Fruit fly (Drosophila melanogaster) whole organism, embryonic: Measurements from ENCODE around the gene CG15461.
A peak's percentile ranks its signal among the peaks of the same experiment; 100 is the strongest.

Source experiments
- Asciz ChIP-seq: fragments of 200-800 bp; sonication (Bioruptor generic); optimal IDR thresholded peaks from 2 replicates; lab custom pipeline; 2017; ENCODE audit warnings: missing biosample characterization, mild to moderate bottlenecking, missing genetic modification characterization, missing genetic modification reagents
- CG10321 ChIP-seq: fragments of 200-800 bp; sonication (Bioruptor generic); IDR thresholded peaks from 2 replicates; pipeline ENCODE4 v1.3.6; 2022; ENCODE audit warnings: missing biosample characterization, missing genetic modification characterization
- CG12104 ChIP-seq: fragments of 200-800 bp; sonication (Bioruptor generic); optimal IDR thresholded peaks from 3 replicates; lab custom pipeline; 2016; ENCODE audit warnings: missing biosample characterization, missing genetic modification characterization
- CG1529 ChIP-seq: fragments of 200-800 bp; sonication (Bioruptor generic); optimal IDR thresholded peaks from 3 replicates; lab custom pipeline; 2018; ENCODE audit warnings: missing biosample characterization, missing genetic modification characterization
- CG15696 ChIP-seq: fragments of 200-800 bp; sonication (Bioruptor generic); optimal IDR thresholded peaks from 2 replicates; lab custom pipeline; 2019; ENCODE audit warnings: missing biosample characterization, mild to moderate bottlenecking, missing genetic modification characterization, moderate library complexity
- CG17802 ChIP-seq: fragments of 200-800 bp; sonication (Bioruptor generic); optimal IDR thresholded peaks from 2 replicates; lab custom pipeline; 2018; ENCODE audit warnings: missing biosample characterization, mild to moderate bottlenecking, missing genetic modification characterization, moderate library complexity
- CG31441 ChIP-seq: fragments of 200-800 bp; sonication (Bioruptor generic); IDR thresholded peaks from 2 replicates; pipeline ENCODE4 v1.3.6; 2022; ENCODE audit warnings: missing biosample characterization, missing genetic modification characterization
- CG3281 ChIP-seq: fragments of 200-800 bp; sonication (Bioruptor generic); optimal IDR thresholded peaks from 3 replicates; lab custom pipeline; 2017; ENCODE audit warnings: missing biosample characterization, mild to moderate bottlenecking, missing genetic modification characterization
- CG3838 ChIP-seq: fragments of 200-800 bp; sonication (Bioruptor generic); optimal IDR thresholded peaks from 3 replicates; lab custom pipeline; 2016; ENCODE audit warnings: missing biosample characterization, missing genetic modification characterization
- CG4360 ChIP-seq: fragments of 200-800 bp; sonication (Bioruptor generic); IDR thresholded peaks from 2 replicates; pipeline ENCODE4 v1.3.6; 2022; ENCODE audit warnings: missing biosample characterization, missing genetic modification characterization
- CG43689 ChIP-seq: fragments of 200-800 bp; sonication (Bioruptor generic); IDR thresholded peaks from 2 replicates; pipeline ENCODE4 v1.3.6; 2022; ENCODE audit warnings: missing biosample characterization, missing genetic modification characterization
- CG4707 ChIP-seq: fragments of 200-800 bp; sonication (Bioruptor generic); optimal IDR thresholded peaks from 2 replicates; lab custom pipeline; 2018; ENCODE audit warnings: missing biosample characterization, mild to moderate bottlenecking, missing genetic modification characterization, moderate library complexity
- CG5953 ChIP-seq: fragments of 200-800 bp; sonication (Bioruptor generic); IDR thresholded peaks from 2 replicates; pipeline ENCODE4 v1.3.6; 2022; ENCODE audit warnings: missing biosample characterization, missing genetic modification characterization
- CG6254 ChIP-seq: fragments of 200-800 bp; sonication (Bioruptor generic); optimal IDR thresholded peaks from 3 replicates; lab custom pipeline; 2017; ENCODE audit warnings: mild to moderate bottlenecking, missing biosample characterization, missing genetic modification reagents, missing genetic modification characterization
- CG6813 ChIP-seq: fragments of 200-800 bp; sonication (Bioruptor generic); optimal IDR thresholded peaks from 2 replicates; lab custom pipeline; 2017; ENCODE audit warnings: missing biosample characterization, missing genetic modification characterization, mild to moderate bottlenecking, moderate library complexity, missing genetic modification reagents
- CG7556 ChIP-seq: fragments of 200-800 bp; sonication (Bioruptor generic); optimal IDR thresholded peaks from 2 replicates; lab custom pipeline; 2017; ENCODE audit warnings: missing biosample characterization, mild to moderate bottlenecking, missing genetic modification characterization
- CG7928 ChIP-seq: fragments of 200-800 bp; sonication (Bioruptor generic); optimal IDR thresholded peaks from 2 replicates; lab custom pipeline; 2017; ENCODE audit warnings: missing biosample characterization, mild to moderate bottlenecking, missing genetic modification characterization
- CG7987 ChIP-seq: fragments of 200-800 bp; sonication (Bioruptor generic); optimal IDR thresholded peaks from 2 replicates; lab custom pipeline; 2018; ENCODE audit warnings: missing biosample characterization, mild to moderate bottlenecking, missing genetic modification characterization, moderate library complexity
- CG9437 ChIP-seq: fragments of 200-800 bp; sonication (Bioruptor generic); optimal IDR thresholded peaks from 2 replicates; lab custom pipeline; 2018; ENCODE audit warnings: missing biosample characterization, mild to moderate bottlenecking, missing genetic modification characterization
- CG9817 ChIP-seq: fragments of 200-800 bp; sonication (Bioruptor generic); optimal IDR thresholded peaks from 2 replicates; lab custom pipeline; 2018; ENCODE audit warnings: missing biosample characterization, mild to moderate bottlenecking, missing genetic modification characterization, moderate library complexity
- D ChIP-seq, 2 experiments: fragments of 200-800 bp in 1 of 2; fragments of >200 bp in 1 of 2; sonication (Bioruptor generic) in 1 of 2; optimal IDR thresholded peaks; 2 replicates in 1 of 2; 3 replicates in 1 of 2; lab custom pipeline; 2017; ENCODE audit warnings: mild to moderate bottlenecking in 1 of 2, missing biosample characterization in 1 of 2, missing genetic modification characterization in 1 of 2, missing genetic modification reagents in 1 of 2
- Dek ChIP-seq: fragments of 200-800 bp; sonication (Bioruptor generic); optimal IDR thresholded peaks from 3 replicates; lab custom pipeline; 2019; ENCODE audit warnings: missing biosample characterization, mild to moderate bottlenecking, missing genetic modification characterization, moderate library complexity
- Dp ChIP-seq: fragments of 200-800 bp; sonication (Bioruptor generic); optimal IDR thresholded peaks from 2 replicates; lab custom pipeline; 2018; ENCODE audit warnings: missing biosample characterization, mild to moderate bottlenecking, missing genetic modification characterization, moderate library complexity
- Elba2 ChIP-seq: fragments of 200-800 bp; sonication (Bioruptor generic); optimal IDR thresholded peaks from 3 replicates; lab custom pipeline; 2016; ENCODE audit warnings: missing biosample characterization, missing genetic modification characterization
- Fer2 ChIP-seq: fragments of 200-800 bp; sonication (Bioruptor generic); optimal IDR thresholded peaks from 2 replicates; lab custom pipeline; 2018; ENCODE audit warnings: missing biosample characterization, mild to moderate bottlenecking, missing genetic modification characterization, moderate library complexity
- H2.0 ChIP-seq: fragments of 200-800 bp; sonication (Bioruptor generic); IDR thresholded peaks from 2 replicates; pipeline ENCODE4 v1.3.6; 2022; ENCODE audit warnings: missing biosample characterization, missing genetic modification characterization
- Hr51 ChIP-seq, 2 experiments: fragments of 200-800 bp; sonication (Bioruptor generic); optimal IDR thresholded peaks; 2 replicates in 1 of 2; 3 replicates in 1 of 2; lab custom pipeline; 2016 to 2018; ENCODE audit warnings: missing biosample characterization in 2 of 2, missing genetic modification characterization in 2 of 2, mild to moderate bottlenecking in 1 of 2, moderate library complexity in 1 of 2
- Myb ChIP-seq: fragments of 200-800 bp; sonication (Bioruptor generic); optimal IDR thresholded peaks from 2 replicates; lab custom pipeline; 2016; ENCODE audit warnings: missing biosample characterization, missing genetic modification characterization
- Pdp1 ChIP-seq, 2 experiments: fragments of 200-800 bp; sonication (Bioruptor generic); optimal IDR thresholded peaks; 3 replicates each; lab custom pipeline; 2016; ENCODE audit warnings: missing biosample characterization in 2 of 2, missing genetic modification characterization in 2 of 2, mild to moderate bottlenecking in 1 of 2, moderate library complexity in 1 of 2
- Sin3A ChIP-seq: fragments of >200 bp; optimal IDR thresholded peaks from 2 replicates; lab custom pipeline; 2018
- Ssrp ChIP-seq: fragments of 200-800 bp; sonication (Bioruptor generic); optimal IDR thresholded peaks from 2 replicates; lab custom pipeline; 2018; ENCODE audit warnings: missing biosample characterization, mild to moderate bottlenecking, missing genetic modification characterization, moderate library complexity
- Taf1 ChIP-seq: fragments of 200-800 bp; sonication (Bioruptor generic); IDR thresholded peaks from 2 replicates; pipeline ENCODE4 v1.3.6; 2022; ENCODE audit warnings: missing biosample characterization, missing genetic modification characterization
- abd-A ChIP-seq: fragments of 200-800 bp; sonication (Bioruptor generic); optimal IDR thresholded peaks from 3 replicates; lab custom pipeline; 2019; ENCODE audit warnings: missing biosample characterization, mild to moderate bottlenecking, missing genetic modification characterization, moderate library complexity
- ac ChIP-seq: fragments of 200-800 bp; sonication (Bioruptor generic); optimal IDR thresholded peaks from 3 replicates; lab custom pipeline; 2017; ENCODE audit warnings: missing biosample characterization, mild to moderate bottlenecking, missing genetic modification characterization
- bowl ChIP-seq: fragments of 200-800 bp; sonication (Bioruptor generic); IDR thresholded peaks from 2 replicates; pipeline ENCODE4 v1.3.6; 2022; ENCODE audit warnings: missing biosample characterization, missing genetic modification characterization
- chinmo ChIP-seq: fragments of 200-800 bp; sonication (Bioruptor generic); IDR thresholded peaks from 4 replicates; pipeline ENCODE4 v1.3.6; 2022; ENCODE audit warnings: missing biosample characterization, missing genetic modification characterization; ENCODE audit not compliant: partially characterized antibody
- ewg ChIP-seq: fragments of 200-800 bp; sonication (Bioruptor generic); optimal IDR thresholded peaks from 3 replicates; lab custom pipeline; 2017; ENCODE audit warnings: mild to moderate bottlenecking, missing biosample characterization, missing genetic modification reagents, missing genetic modification characterization
- gfzf ChIP-seq: fragments of 200-800 bp; sonication (Bioruptor generic); optimal IDR thresholded peaks from 2 replicates; lab custom pipeline; 2016; ENCODE audit warnings: missing biosample characterization, mild to moderate bottlenecking, missing genetic modification characterization, moderate library complexity
- jigr1 ChIP-seq: fragments of 200-800 bp; sonication (Bioruptor generic); IDR thresholded peaks from 3 replicates; pipeline ENCODE4 v1.3.6; 2022; ENCODE audit warnings: missing biosample characterization, missing genetic modification characterization
- ken ChIP-seq: fragments of 200-800 bp; sonication (Bioruptor generic); IDR thresholded peaks from 3 replicates; pipeline ENCODE4 v1.3.6; 2022; ENCODE audit warnings: missing biosample characterization, missing genetic modification characterization
- luna ChIP-seq: fragments of 200-800 bp; sonication (Bioruptor generic); optimal IDR thresholded peaks from 2 replicates; lab custom pipeline; 2016; ENCODE audit warnings: missing biosample characterization, missing genetic modification characterization
- otp ChIP-seq: fragments of 200-800 bp; sonication (Bioruptor generic); IDR thresholded peaks from 3 replicates; pipeline ENCODE4, ENCODE4 v1.3.6; 2022; ENCODE audit warnings: missing biosample characterization, missing genetic modification characterization
- phol ChIP-seq: fragments of 200-800 bp; sonication (Bioruptor generic); optimal IDR thresholded peaks from 3 replicates; lab custom pipeline; 2018; ENCODE audit warnings: missing biosample characterization, mild to moderate bottlenecking, missing genetic modification characterization, moderate library complexity
- ro ChIP-seq: fragments of 200-800 bp; sonication (Bioruptor generic); IDR thresholded peaks from 2 replicates; pipeline ENCODE4 v1.3.6; 2022; ENCODE audit warnings: missing biosample characterization, missing genetic modification characterization
- scrt ChIP-seq: fragments of 200-800 bp; sonication (Bioruptor generic); optimal IDR thresholded peaks from 2 replicates; lab custom pipeline; 2018; ENCODE audit warnings: missing biosample characterization, mild to moderate bottlenecking, missing genetic modification characterization, moderate library complexity
- slp2 ChIP-seq: fragments of 200-800 bp; sonication (Bioruptor generic); optimal IDR thresholded peaks from 2 replicates; lab custom pipeline; 2016; ENCODE audit warnings: missing biosample characterization, missing genetic modification characterization
- tup ChIP-seq: fragments of 200-800 bp; sonication (Bioruptor generic); optimal IDR thresholded peaks from 2 replicates; lab custom pipeline; 2016; ENCODE audit warnings: missing biosample characterization, mild to moderate bottlenecking, missing genetic modification characterization, moderate library complexity
- vnd ChIP-seq: fragments of 200-800 bp; sonication (Bioruptor generic); IDR thresholded peaks from 3 replicates; pipeline ENCODE4 v1.3.6; 2022; ENCODE audit warnings: missing biosample characterization, missing genetic modification characterization; ENCODE audit not compliant: partially characterized antibody
- wdn ChIP-seq: fragments of 200-800 bp; sonication (Bioruptor generic); IDR thresholded peaks from 2 replicates; pipeline ENCODE4 v1.3.6; 2022; ENCODE audit warnings: missing biosample characterization, missing genetic modification characterization
- zfh2 ChIP-seq: fragments of 200-800 bp; sonication (Bioruptor generic); optimal IDR thresholded peaks from 2 replicates; lab custom pipeline; 2016; ENCODE audit warnings: missing biosample characterization, missing genetic modification characterization

Gene CG15461

dm6 chrX:20519049-20519448 is 33.1 kb downstream of the CG15461 start (continued):
- TF ChIP-seq Sin3A (lab: Kevin White, UChicago) (no peak), CG9817 (peak; percentile 39), Dek (tag; lab: Kevin White, UChicago) (no peak), CG43689 (GFP tag; lab: Robert Waterston, UW) (no peak), CG4707 (GFP tag; lab: Kevin White, UChicago) (no peak), Taf1 (GFP tag; lab: Robert Waterston, UW) (no peak), phol (tag; lab: Kevin White, UChicago) (peak; percentile 47), Fer2 (tag; lab: Kevin White, UChicago) (no peak), tup (no peak), Ssrp (tag; lab: Kevin White, UChicago) (peak; percentile 20), CG3838 (GFP tag; lab: Kevin White, UChicago) (no peak), scrt (GFP tag; lab: Kevin White, UChicago) (no peak), CG10321 (GFP tag; lab: Robert Waterston, UW) (no peak), CG9437 (peak; percentile 10), CG31441 (GFP tag; lab: Robert Waterston, UW) (no peak), Asciz (no peak), ro (no peak), jigr1 (GFP tag; lab: Robert Waterston, UW) (0 out of 3 replicates have a peak, but pooled peaks have one; percentile 30), ac (GFP tag; lab: Kevin White, UChicago) (no peak), CG4360 (GFP tag; lab: Robert Waterston, UW) (no peak), CG12104 (GFP tag; lab: Kevin White, UChicago) (no peak), slp2 (GFP tag; lab: Kevin White, UChicago) (peak; percentile 32), CG1529 (peak; percentile 26), zfh2 (GFP tag; lab: Kevin White, UChicago) (peak; percentile 18), CG17802 (tag; lab: Kevin White, UChicago) (no peak), CG7556 (GFP tag; lab: Kevin White, UChicago) (peak; percentile 17), CG15696 (tag; lab: Kevin White, UChicago) (no peak), chinmo (no peak), CG6813 (GFP tag; lab: Kevin White, UChicago) (no peak), H2.0 (GFP tag; lab: Robert Waterston, UW) (peak; percentile 54; the same call in 1 of the 2 replicates), Pdp1 (GFP tag; optimal IDR thresholded peaks at IDR 0.05; lab: Kevin White, UChicago) (peak; percentile 20), bowl (no peak), ewg (no peak), ken (peak; percentile 30; the same call in 1 of the 3 replicates), abd-A (tag; lab: Kevin White, UChicago) (no peak), CG6254 (GFP tag; lab: Kevin White, UChicago) (no peak), Dp (GFP tag; lab: Kevin White, UChicago) (no peak), D (optimal IDR thresholded peaks at IDR 0.05; lab: Kevin White, UChicago) (no peak), D (GFP tag; optimal IDR thresholded peaks at IDR 0.05; lab: Kevin White, UChicago) (no peak), otp (no peak), CG5953 (GFP tag; lab: Robert Waterston, UW) (no peak), gfzf (GFP tag; lab: Kevin White, UChicago) (no peak), Elba2 (GFP tag; lab: Kevin White, UChicago) (no peak), CG3281 (GFP tag; lab: Kevin White, UChicago) (no peak), Hr51 (GFP tag; optimal IDR thresholded peaks at IDR 0.05; lab: Kevin White, UChicago) (peak in 1 of 2 experiments; percentile 55), CG7987 (no peak), wdn (GFP tag; lab: Robert Waterston, UW) (no peak), vnd (GFP tag; lab: Robert Waterston, UW) (no peak), CG7928 (GFP tag; lab: Kevin White, UChicago) (no peak), Myb (peak; percentile 17), luna (GFP tag; lab: Kevin White, UChicago) (no peak)
